Worm (Caenorhabditis elegans) whole organism, young adult: ENCODE measurements around the gene hmg-4.

Experiments
- D2030.7 ChIP-seq: fragments of 200-800 bp; sonication (Bioruptor generic); IDR thresholded peaks from 2 replicates; pipeline ENCODE4 v1.3.6; 2022; ENCODE audit warnings: missing genetic modification reagents, missing genetic modification characterization, missing compliant biosample characterization
- F23B12.7 ChIP-seq: sonication (generic microtip); optimal IDR thresholded peaks from 2 replicates; lab custom pipeline; 2017; ENCODE audit warnings: missing genetic modification characterization, mild to moderate bottlenecking, missing compliant biosample characterization, antibody characterized with exemption, moderate library complexity; ENCODE audit not compliant: insufficient read depth
- F57A8.1 ChIP-seq: fragments of 200-800 bp; sonication (Bioruptor generic); optimal IDR thresholded peaks from 2 replicates; lab custom pipeline; 2018; ENCODE audit warnings: mild to moderate bottlenecking, missing genetic modification characterization, moderate library complexity, missing compliant biosample characterization
- Y53G8AR.9 ChIP-seq: fragments of 200-800 bp; sonication (Bioruptor generic); conservative IDR thresholded peaks from 2 replicates; pipeline ENCODE4 v1.3.6; 2022; ENCODE audit warnings: missing genetic modification reagents, missing genetic modification characterization, missing compliant biosample characterization
- Y95B8A.8 ChIP-seq: fragments of 200-800 bp; sonication (Bioruptor generic); IDR thresholded peaks from 2 replicates; pipeline ENCODE4 v1.3.6; 2022; ENCODE audit warnings: missing genetic modification reagents, missing genetic modification characterization, missing compliant biosample characterization
- atf-7 ChIP-seq: sonication (generic microtip); optimal IDR thresholded peaks from 2 replicates; lab custom pipeline; 2017; ENCODE audit warnings: mild to moderate bottlenecking, missing genetic modification characterization, missing compliant biosample characterization
- athp-1 ChIP-seq: sonication (generic microtip); optimal IDR thresholded peaks from 2 replicates; lab custom pipeline; 2017; ENCODE audit warnings: mild to moderate bottlenecking, missing genetic modification characterization, missing compliant biosample characterization
- attf-6 ChIP-seq: fragments of 200-800 bp; sonication (Bioruptor generic); IDR thresholded peaks from 2 replicates; pipeline ENCODE4 v1.3.6; 2022; ENCODE audit warnings: missing genetic modification reagents, missing genetic modification characterization, missing compliant biosample characterization
- cebp-1 ChIP-seq, 2 experiments: fragments of 200-800 bp in 1 of 2; sonication (Bioruptor generic) in 1 of 2; sonication (generic microtip) in 1 of 2; IDR thresholded peaks in 1 of 2; optimal IDR thresholded peaks in 1 of 2; 2 replicates each; pipeline versions ENCODE4 v1.3.6 to Lab custom; 2017 to 2022; ENCODE audit warnings: missing compliant biosample characterization in 2 of 2, missing genetic modification characterization in 2 of 2, mild to moderate bottlenecking in 1 of 2, missing genetic modification reagents in 1 of 2, moderate library complexity in 1 of 2
- chd-7 ChIP-seq: sonication (generic microtip); optimal IDR thresholded peaks from 2 replicates; lab custom pipeline; 2016; ENCODE audit warnings: mild to moderate bottlenecking, missing genetic modification characterization, moderate library complexity, missing compliant biosample characterization
- dpff-1 ChIP-seq: sonication (generic microtip); optimal IDR thresholded peaks from 2 replicates; lab custom pipeline; 2017; ENCODE audit warnings: mild to moderate bottlenecking, missing genetic modification characterization, missing compliant biosample characterization
- egl-44 ChIP-seq: fragments of 200-800 bp; sonication (Bioruptor generic); IDR thresholded peaks from 2 replicates; pipeline ENCODE4 v1.3.6; 2022; ENCODE audit warnings: missing genetic modification reagents, missing genetic modification characterization, missing compliant biosample characterization
- ets-4 ChIP-seq: fragments of 200-800 bp; sonication (Bioruptor generic); optimal IDR thresholded peaks from 2 replicates; lab custom pipeline; 2018; ENCODE audit warnings: mild to moderate bottlenecking, missing genetic modification characterization, missing compliant biosample characterization
- fkh-3 ChIP-seq: sonication (generic microtip); optimal IDR thresholded peaks from 2 replicates; lab custom pipeline; 2016; ENCODE audit warnings: mild to moderate bottlenecking, missing genetic modification characterization, missing compliant biosample characterization
- gei-17 ChIP-seq: fragments of 200-800 bp; sonication (Bioruptor generic); optimal IDR thresholded peaks from 2 replicates; lab custom pipeline; 2018; ENCODE audit warnings: mild to moderate bottlenecking, missing genetic modification characterization, missing compliant biosample characterization
- hmg-20 ChIP-seq: fragments of 200-800 bp; sonication (Bioruptor generic); IDR thresholded peaks from 2 replicates; pipeline ENCODE4 v1.3.6; 2022; ENCODE audit warnings: missing genetic modification reagents, missing genetic modification characterization, missing compliant biosample characterization
- let-526 ChIP-seq: fragments of 200-800 bp; sonication (Bioruptor generic); IDR thresholded peaks from 2 replicates; pipeline ENCODE4 v1.3.6; 2022; ENCODE audit warnings: missing genetic modification reagents, missing genetic modification characterization, missing compliant biosample characterization
- lin-26 ChIP-seq: fragments of 200-800 bp; sonication (Bioruptor generic); IDR thresholded peaks from 2 replicates; pipeline ENCODE4 v1.3.6; 2022; ENCODE audit warnings: missing genetic modification reagents, missing genetic modification characterization, missing compliant biosample characterization
- lin-35 ChIP-seq, 3 experiments: fragments of 150-350 bp in 2 of 3; sonication (generic microtip) in 1 of 3; optimal IDR thresholded peaks; 2 replicates each; lab custom pipeline; 2014 to 2018; ENCODE audit warnings: missing biosample characterization in 3 of 3, missing genetic modification characterization in 3 of 3, missing genetic modification reagents in 3 of 3
- lin-54 ChIP-seq: fragments of 200-800 bp; sonication (Bioruptor generic); optimal IDR thresholded peaks from 2 replicates; lab custom pipeline; 2018; ENCODE audit warnings: mild to moderate bottlenecking, missing genetic modification characterization, missing compliant biosample characterization
- lsl-1 ChIP-seq: fragments of 200-800 bp; sonication (Bioruptor generic); optimal IDR thresholded peaks from 2 replicates; lab custom pipeline; 2018; ENCODE audit warnings: mild to moderate bottlenecking, missing genetic modification characterization, moderate library complexity, missing compliant biosample characterization
- madf-10 ChIP-seq: sonication (generic microtip); optimal IDR thresholded peaks from 2 replicates; lab custom pipeline; 2016; ENCODE audit warnings: mild to moderate bottlenecking, missing genetic modification characterization, missing compliant biosample characterization
- mcd-1 ChIP-seq: fragments of 200-800 bp; sonication (Bioruptor generic); IDR thresholded peaks from 2 replicates; pipeline ENCODE4 v1.3.6; 2022; ENCODE audit warnings: missing genetic modification reagents, missing genetic modification characterization, missing compliant biosample characterization
- mes-4 ChIP-seq: sonication (generic microtip); optimal IDR thresholded peaks from 2 replicates; lab custom pipeline; 2016; ENCODE audit warnings: missing genotype, missing genetic modification characterization, missing compliant biosample characterization
- rcor-1 ChIP-seq: fragments of 200-800 bp; sonication (Bioruptor generic); IDR thresholded peaks from 2 replicates; pipeline ENCODE4 v1.3.6; 2022; ENCODE audit warnings: missing genetic modification reagents, missing genetic modification characterization, missing compliant biosample characterization
- snpc-1.1 ChIP-seq: sonication (generic microtip); optimal IDR thresholded peaks from 2 replicates; lab custom pipeline; 2017; ENCODE audit warnings: missing genetic modification characterization, mild to moderate bottlenecking, missing compliant biosample characterization, antibody characterized with exemption, moderate library complexity, missing genotype, missing genetic modification reagents; ENCODE audit not compliant: insufficient read depth
- snpc-3.4 ChIP-seq: sonication (generic microtip); optimal IDR thresholded peaks from 2 replicates; lab custom pipeline; 2017; ENCODE audit warnings: missing genetic modification characterization, mild to moderate bottlenecking, missing compliant biosample characterization, antibody characterized with exemption, moderate library complexity, missing genotype, missing genetic modification reagents
- somi-1 ChIP-seq: fragments of 200-800 bp; sonication (Bioruptor generic); optimal IDR thresholded peaks from 2 replicates; lab custom pipeline; 2018; ENCODE audit warnings: mild to moderate bottlenecking, missing genetic modification characterization, missing compliant biosample characterization
- zfh-2 ChIP-seq: fragments of 200-800 bp; sonication (Bioruptor generic); conservative IDR thresholded peaks from 2 replicates; pipeline ENCODE4 v1.3.6; 2022; ENCODE audit warnings: missing genetic modification reagents, missing genetic modification characterization, missing compliant biosample characterization
- ztf-22 ChIP-seq: fragments of 200-800 bp; sonication (Bioruptor generic); optimal IDR thresholded peaks from 2 replicates; lab custom pipeline; 2018; ENCODE audit warnings: mild to moderate bottlenecking, missing genetic modification characterization, moderate library complexity, missing compliant biosample characterization
- ztf-6 ChIP-seq: fragments of 200-800 bp; sonication (Bioruptor generic); IDR thresholded peaks from 2 replicates; pipeline ENCODE4 v1.3.6; 2022; ENCODE audit warnings: missing genetic modification reagents, missing genetic modification characterization, missing compliant biosample characterization

hmg-4 gene

ce11 chrIII:7369394-7370024, 11.9 kb downstream of the hmg-4 start (continued):
- TF ChIP-seq F23B12.7 (tag; lab: Kevin White, UChicago): no peak
- TF ChIP-seq mcd-1: no peak
- TF ChIP-seq hmg-20 (GFP tag; lab: Robert Waterston, UW): no peak
- TF ChIP-seq snpc-1.1 (tag; lab: Kevin White, UChicago): no peak
- TF ChIP-seq somi-1 (GFP tag; lab: Kevin White, UChicago): peak; percentile 34
- TF ChIP-seq lin-26: peak; percentile 14; the same call in 1 of the 2 replicates
- no peak for TF ChIP-seq gei-17 (GFP tag; lab: Kevin White, UChicago)
- 0 out of 2 replicates have a peak, but pooled peaks have one; percentile 11 for TF ChIP-seq Y95B8A.8 (GFP tag; lab: Robert Waterston, UW)
- TF ChIP-seq ets-4 (GFP tag; lab: Kevin White, UChicago): no peak
- TF ChIP-seq attf-6 (GFP tag; lab: Robert Waterston, UW): no peak
- TF ChIP-seq Y53G8AR.9 (GFP tag; lab: Robert Waterston, UW): no peak
- TF ChIP-seq dpff-1: no peak
- TF ChIP-seq athp-1: no peak
- TF ChIP-seq lin-35 (GFP tag; optimal IDR thresholded peaks at IDR 0.05; lab: Kevin White, UChicago): no peak

- TF ChIP-seq lsl-1 (GFP tag; lab: Kevin White, UChicago) (no peak), egl-44 (no peak), chd-7 (tag; lab: Kevin White, UChicago) (no peak), D2030.7 (GFP tag; lab: Robert Waterston, UW) (no peak), atf-7 (tag; lab: Kevin White, UChicago) (no peak), rcor-1 (GFP tag; lab: Robert Waterston, UW) (no peak), F57A8.1 (GFP tag; lab: Kevin White, UChicago) (no peak), fkh-3 (tag; lab: Kevin White, UChicago) (no peak), ztf-6 (no peak), ztf-22 (GFP tag; lab: Kevin White, UChicago) (no peak)
- TF ChIP-seq, all 124 proteins: peak for 0
Measured at ce11 chrIII:7367012-7367760, 14.2 kb downstream of the hmg-4 start, which contains the start of the genes T20B12.5 and T20B12.4. TSS of gene T20B12.5 (minus strand) at chrIII:7367112. TSS of gene T20B12.4 (plus strand) at chrIII:7367710.

ce11 chrIII:7365602-7366001, 15.8 kb downstream of the hmg-4 start, which contains the start of gene F08F8.11:
TSS of gene F08F8.11 (plus strand) at chrIII:7365902.
- TF ChIP-seq snpc-3.4 (tag; lab: Kevin White, UChicago) (no peak), let-526 (no peak)
- TF ChIP-seq, all 124 proteins: peak for 0

ce11 chrIII:7359037-7359548, 22.3 kb downstream of the hmg-4 start, which contains the start of the genes eco-1 and hmgr-1:
TSS of gene eco-1 (minus strand) at chrIII:7359095.
TSS of gene hmgr-1 (plus strand) at chrIII:7359498.
- TF ChIP-seq madf-10 (tag; lab: Kevin White, UChicago): no peak
- TF ChIP-seq mes-4: no peak
- no peak for TF ChIP-seq zfh-2 (GFP tag; lab: Robert Waterston, UW)
- peak; percentile 22 for TF ChIP-seq lin-54 (GFP tag; lab: Kevin White, UChicago)
- TF ChIP-seq lin-35 (GFP tag; optimal IDR thresholded peaks at IDR 0.05; lab: Kevin White, UChicago): peak in 1 of 3 experiments; percentile 8
- no peak for TF ChIP-seq cebp-1 (GFP tag; IDR thresholded peaks at IDR 0.05; lab: Robert Waterston, UW)
- TF ChIP-seq cebp-1 (tag; optimal IDR thresholded peaks at IDR 0.05; lab: Kevin White, UChicago): peak; percentile 39
- TF ChIP-seq, all 124 proteins: peak for 3
